Fruit fly (Drosophila melanogaster): ENCODE measurements around the gene Cp15.

The Cp15 gene

dm6 chr3L:8772998-8773684, 44.9 kb downstream of the Cp15 start (continued):
- TF ChIP-seq CG9797 (GFP tag; optimal IDR thresholded peaks at IDR 0.05) (no peak), CG13894 (tag; optimal IDR thresholded peaks at IDR 0.05) (no peak), tap (tag; optimal IDR thresholded peaks at IDR 0.05) (peak; percentile 67), CTCF (GFP tag; optimal IDR thresholded peaks at IDR 0.05) (no peak), CG6689 (GFP tag; IDR thresholded peaks at IDR 0.05) (peak; percentile 78), tx (GFP tag; optimal IDR thresholded peaks at IDR 0.05) (no peak), Neu2 (GFP tag; optimal IDR thresholded peaks at IDR 0.05; ENCODE audit: borderline replicate concordance) (no peak), dan (GFP tag; IDR thresholded peaks at IDR 0.05) (no peak), mld (GFP tag; IDR thresholded peaks at IDR 0.05; ENCODE audit: partially characterized antibody) (no peak), odd (GFP tag; optimal IDR thresholded peaks at IDR 0.05) (peak; percentile 74), CG17328 (GFP tag; IDR thresholded peaks at IDR 0.05) (peak; percentile 76), CG17612 (GFP tag; IDR thresholded peaks at IDR 0.05) (no peak; the same call in 1 of the 2 replicates), sug (tag; optimal IDR thresholded peaks at IDR 0.05) (peak; percentile 25), CG3838 (GFP tag; optimal IDR thresholded peaks at IDR 0.05) (no peak), Hmr (GFP tag; optimal IDR thresholded peaks at IDR 0.05) (peak; percentile 26), hb (GFP tag; IDR thresholded peaks at IDR 0.05; ENCODE audit: partially characterized antibody) (no peak), p53 (GFP tag; optimal IDR thresholded peaks at IDR 0.05) (no peak), pzg (GFP tag; optimal IDR thresholded peaks at IDR 0.05) (no peak), sna (GFP tag; IDR thresholded peaks at IDR 0.05; ENCODE audit: partially characterized antibody) (no peak), Opbp (GFP tag; IDR thresholded peaks at IDR 0.05; ENCODE audit: partially characterized antibody) (no peak), CG7556 (GFP tag; optimal IDR thresholded peaks at IDR 0.05) (peak; percentile 75), tup (GFP tag; optimal IDR thresholded peaks at IDR 0.05) (peak; percentile 50), Doc3 (GFP tag; IDR thresholded peaks at IDR 0.05; ENCODE audit: partially characterized antibody) (no peak), CG1647 (GFP tag; optimal IDR thresholded peaks at IDR 0.05) (no peak), CG10267 (tag; optimal IDR thresholded peaks at IDR 0.05) (peak; percentile 83), Med (GFP tag) (peak; percentile 63), jing (GFP tag; optimal IDR thresholded peaks at IDR 0.05) (peak; percentile 62), CG30020 (tag; optimal IDR thresholded peaks at IDR 0.05) (no peak), MBD-R2 (GFP tag; IDR thresholded peaks at IDR 0.05) (no peak), CG32767 (GFP tag; IDR thresholded peaks at IDR 0.05) (peak; percentile 68), CG12769 (tag; optimal IDR thresholded peaks at IDR 0.05) (peak; percentile 71), unpg (GFP tag; optimal IDR thresholded peaks at IDR 0.05) (peak; percentile 83), CG10209 (GFP tag; optimal IDR thresholded peaks at IDR 0.05) (peak; percentile 71), Trl (optimal IDR thresholded peaks at IDR 0.05) (no peak), Trl (GFP tag; optimal IDR thresholded peaks at IDR 0.05) (peak; percentile 7), lov (optimal IDR thresholded peaks at IDR 0.05) (no peak), lov (GFP tag; IDR thresholded peaks at IDR 0.05) (peak; percentile 65; the same call in 1 of the 3 replicates), CG15073 (GFP tag; optimal IDR thresholded peaks at IDR 0.05) (no peak), fd3F (GFP tag; optimal IDR thresholded peaks at IDR 0.05) (peak; percentile 52), CG12071 (GFP tag; optimal IDR thresholded peaks at IDR 0.05) (no peak), CG13424 (tag; optimal IDR thresholded peaks at IDR 0.05) (peak; percentile 85), wdn (GFP tag; IDR thresholded peaks at IDR 0.05) (no peak), CG7839 (tag; optimal IDR thresholded peaks at IDR 0.05) (peak; percentile 81), ERR (GFP tag; optimal IDR thresholded peaks at IDR 0.05) (peak; percentile 3), gcm (GFP tag; optimal IDR thresholded peaks at IDR 0.05) (peak; percentile 79), CG9437 (GFP tag; optimal IDR thresholded peaks at IDR 0.05) (peak; percentile 52), eyg (GFP tag; optimal IDR thresholded peaks at IDR 0.05) (no peak), CG10321 (GFP tag; IDR thresholded peaks at IDR 0.05) (peak; percentile 28; the same call in 1 of the 2 replicates), grau (tag; optimal IDR thresholded peaks at IDR 0.05) (peak; percentile 77), CG3065 (GFP tag; optimal IDR thresholded peaks at IDR 0.05) (peak; percentile 38)

Measured in whole organism, embryonic.